Comparison of ENCODE assay signal across 1 fruit fly cellular context in genomic region chr3R:22590668-22591275, dm6.
TF ChIP-seq lines count a peak whose summit lies in the region.

No protein-coding gene starts in this region.

TF ChIP-seq in whole organism, embryonic, 481 proteins besides CTCF, POLR2A, EP300 and RAD21 (continued from another document and continues in another):
- TF ChIP-seq gsb-n (tag; optimal IDR thresholded peaks at IDR 0.05; lab: Kevin White, UChicago) (peak; percentile 80), CG2875 (GFP tag; optimal IDR thresholded peaks at IDR 0.05; lab: Kevin White, UChicago) (peak; percentile 59), Usf (GFP tag; optimal IDR thresholded peaks at IDR 0.05; lab: Kevin White, UChicago) (peak; percentile 35), Rx (GFP tag; IDR thresholded peaks at IDR 0.05; lab: Robert Waterston, UW) (no peak), tin (GFP tag; optimal IDR thresholded peaks at IDR 0.05; lab: Kevin White, UChicago) (peak; percentile 47), CG18476 (GFP tag; optimal IDR thresholded peaks at IDR 0.05; lab: Kevin White, UChicago) (peak; percentile 37), ato (GFP tag; IDR thresholded peaks at IDR 0.05; lab: Robert Waterston, UW; ENCODE audit: partially characterized antibody) (no peak), CG16815 (GFP tag; optimal IDR thresholded peaks at IDR 0.05; lab: Kevin White, UChicago) (peak; percentile 62), disco-r (GFP tag; optimal IDR thresholded peaks at IDR 0.05; lab: Kevin White, UChicago) (no peak), Neu2 (GFP tag; optimal IDR thresholded peaks at IDR 0.05; lab: Kevin White, UChicago; ENCODE audit: borderline replicate concordance) (no peak), ERR (GFP tag; optimal IDR thresholded peaks at IDR 0.05; lab: Kevin White, UChicago) (no peak), CG4328 (GFP tag; optimal IDR thresholded peaks at IDR 0.05; lab: Kevin White, UChicago) (peak; percentile 12), Bgb (GFP tag; IDR thresholded peaks at IDR 0.05; lab: Robert Waterston, UW; ENCODE audit: partially characterized antibody) (no peak), chinmo (GFP tag; IDR thresholded peaks at IDR 0.05; lab: Robert Waterston, UW; ENCODE audit: partially characterized antibody) (peak; percentile 51; the same call in 1 of the 4 replicates), Gug (GFP tag; IDR thresholded peaks at IDR 0.05; lab: Robert Waterston, UW) (no peak), ci (GFP tag; IDR thresholded peaks at IDR 0.05; lab: Robert Waterston, UW) (0 out of 3 replicates have a peak, but pooled peaks have one; percentile 39), Adf1 (GFP tag; IDR thresholded peaks at IDR 0.05; lab: Robert Waterston, UW) (no peak), CG17829 (tag; optimal IDR thresholded peaks at IDR 0.05; lab: Kevin White, UChicago) (peak; percentile 75), otp (GFP tag; IDR thresholded peaks at IDR 0.05; lab: Robert Waterston, UW) (0 out of 3 replicates have a peak, but pooled peaks have one; percentile 10), Abd-B (GFP tag; optimal IDR thresholded peaks at IDR 0.05; lab: Kevin White, UChicago) (peak; percentile 64), Blimp-1 (GFP tag; optimal IDR thresholded peaks at IDR 0.05; lab: Kevin White, UChicago) (peak; percentile 75), NC2β (GFP tag; optimal IDR thresholded peaks at IDR 0.05; lab: Kevin White, UChicago) (peak; percentile 54), nerfin-1 (tag; optimal IDR thresholded peaks at IDR 0.05; lab: Kevin White, UChicago) (peak; percentile 54), cwo (GFP tag; optimal IDR thresholded peaks at IDR 0.05; lab: Kevin White, UChicago) (no peak), dmrt11E (tag; optimal IDR thresholded peaks at IDR 0.05; lab: Kevin White, UChicago) (peak; percentile 85), CG8281 (tag; optimal IDR thresholded peaks at IDR 0.05; lab: Kevin White, UChicago) (no peak), Lhr (GFP tag; optimal IDR thresholded peaks at IDR 0.05; lab: Kevin White, UChicago) (peak; percentile 71), CG17359 (tag; optimal IDR thresholded peaks at IDR 0.05; lab: Kevin White, UChicago) (peak; percentile 47), luna (GFP tag; optimal IDR thresholded peaks at IDR 0.05; lab: Kevin White, UChicago) (no peak), jing (GFP tag; optimal IDR thresholded peaks at IDR 0.05; lab: Kevin White, UChicago) (peak; percentile 5), sim (GFP tag; IDR thresholded peaks at IDR 0.05; lab: Robert Waterston, UW) (no peak), pum (GFP tag; optimal IDR thresholded peaks at IDR 0.05; lab: Kevin White, UChicago) (peak; percentile 47), ac (GFP tag; optimal IDR thresholded peaks at IDR 0.05; lab: Kevin White, UChicago) (peak; percentile 1), ab (GFP tag; optimal IDR thresholded peaks at IDR 0.05; lab: Kevin White, UChicago) (no peak), CG12391 (tag; optimal IDR thresholded peaks at IDR 0.05; lab: Kevin White, UChicago) (peak; percentile 73), CG8924 (tag; optimal IDR thresholded peaks at IDR 0.05; lab: Kevin White, UChicago) (peak; percentile 68), CG17385 (GFP tag; optimal IDR thresholded peaks at IDR 0.05; lab: Kevin White, UChicago) (peak; percentile 56), CG13775 (GFP tag; optimal IDR thresholded peaks at IDR 0.05; lab: Kevin White, UChicago) (peak; percentile 63), hb (GFP tag; IDR thresholded peaks at IDR 0.05; lab: Robert Waterston, UW; ENCODE audit: partially characterized antibody) (no peak), Ssrp (tag; optimal IDR thresholded peaks at IDR 0.05; lab: Kevin White, UChicago) (peak; percentile 86), CG10431 (GFP tag; optimal IDR thresholded peaks at IDR 0.05; lab: Kevin White, UChicago) (peak; percentile 14), CG3163 (GFP tag; optimal IDR thresholded peaks at IDR 0.05; lab: Kevin White, UChicago) (no peak), CrebB (tag; optimal IDR thresholded peaks at IDR 0.05; lab: Kevin White, UChicago) (no peak), PHDP (tag; optimal IDR thresholded peaks at IDR 0.05; lab: Kevin White, UChicago) (peak; percentile 65), CG17912 (GFP tag; optimal IDR thresholded peaks at IDR 0.05; lab: Kevin White, UChicago) (no peak), CG12219 (GFP tag; optimal IDR thresholded peaks at IDR 0.05; lab: Kevin White, UChicago) (peak; percentile 40), Nf-YB (GFP tag; optimal IDR thresholded peaks at IDR 0.05; lab: Kevin White, UChicago) (peak; percentile 38), CG1792 (GFP tag; optimal IDR thresholded peaks at IDR 0.05; lab: Kevin White, UChicago) (no peak), bbx (GFP tag; IDR thresholded peaks at IDR 0.05; lab: Robert Waterston, UW; ENCODE audit: partially characterized antibody) (no peak), br (optimal IDR thresholded peaks at IDR 0.05; lab: Kevin White, UChicago) (no peak), CG6791 (GFP tag; IDR thresholded peaks at IDR 0.05; lab: Robert Waterston, UW; ENCODE audit: partially characterized antibody) (no peak), CG4282 (GFP tag; optimal IDR thresholded peaks at IDR 0.05; lab: Kevin White, UChicago) (no peak), wor (GFP tag; IDR thresholded peaks at IDR 0.05; lab: Robert Waterston, UW) (peak; percentile 68), HHEX (GFP tag; optimal IDR thresholded peaks at IDR 0.05; lab: Kevin White, UChicago) (peak; percentile 5), Ptx1 (GFP tag; IDR thresholded peaks at IDR 0.05; lab: Robert Waterston, UW) (no peak; the same call in 1 of the 2 replicates), cg (GFP tag; optimal IDR thresholded peaks at IDR 0.05; lab: Kevin White, UChicago) (peak; percentile 75), dmrt99B (tag; optimal IDR thresholded peaks at IDR 0.05; lab: Kevin White, UChicago) (peak; percentile 67), CG2129 (GFP tag; IDR thresholded peaks at IDR 0.05; lab: Robert Waterston, UW; ENCODE audit: partially characterized antibody) (no peak), usp (GFP tag; optimal IDR thresholded peaks at IDR 0.05; lab: Kevin White, UChicago) (no peak), nmo (GFP tag; optimal IDR thresholded peaks at IDR 0.05; lab: Kevin White, UChicago) (peak; percentile 86), lab (GFP tag; optimal IDR thresholded peaks at IDR 0.05; lab: Kevin White, UChicago) (peak; percentile 26), CG43689 (GFP tag; IDR thresholded peaks at IDR 0.05; lab: Robert Waterston, UW) (no peak), Hey (tag; optimal IDR thresholded peaks at IDR 0.05; lab: Kevin White, UChicago) (no peak), Sox100B (GFP tag; optimal IDR thresholded peaks at IDR 0.05; lab: Kevin White, UChicago) (peak; percentile 81), tx (GFP tag; optimal IDR thresholded peaks at IDR 0.05; lab: Kevin White, UChicago) (peak; percentile 36), ems (GFP tag; optimal IDR thresholded peaks at IDR 0.05; lab: Kevin White, UChicago) (peak; percentile 29), CG32772 (GFP tag; IDR thresholded peaks at IDR 0.05; lab: Robert Waterston, UW) (peak; percentile 33; the same call in 1 of the 2 replicates), HLHmδ (GFP tag; optimal IDR thresholded peaks at IDR 0.05; lab: Kevin White, UChicago) (no peak), CG31441 (GFP tag; IDR thresholded peaks at IDR 0.05; lab: Robert Waterston, UW) (peak; percentile 82), CG33557 (GFP tag; optimal IDR thresholded peaks at IDR 0.05; lab: Kevin White, UChicago) (peak; percentile 74), D19B (GFP tag; optimal IDR thresholded peaks at IDR 0.05; lab: Kevin White, UChicago) (peak; percentile 89), CG30431 (GFP tag; optimal IDR thresholded peaks at IDR 0.05; lab: Kevin White, UChicago) (peak; percentile 57), onecut (GFP tag; IDR thresholded peaks at IDR 0.05; lab: Robert Waterston, UW) (no peak; the same call in 1 of the 2 replicates), btn (GFP tag; optimal IDR thresholded peaks at IDR 0.05; lab: Kevin White, UChicago) (peak; percentile 57), fd102C (GFP tag; optimal IDR thresholded peaks at IDR 0.05; lab: Kevin White, UChicago) (peak; percentile 17), CoRest (tag; optimal IDR thresholded peaks at IDR 0.05; lab: Kevin White, UChicago) (peak; percentile 72), ind (GFP tag; optimal IDR thresholded peaks at IDR 0.05; lab: Kevin White, UChicago) (peak; percentile 18), ewg (GFP tag; optimal IDR thresholded peaks at IDR 0.05; lab: Kevin White, UChicago) (peak; percentile 62), ATbp (GFP tag; optimal IDR thresholded peaks at IDR 0.05; lab: Kevin White, UChicago) (peak; percentile 68), Xbp1 (GFP tag; optimal IDR thresholded peaks at IDR 0.05; lab: Kevin White, UChicago) (peak; percentile 64), sisA (GFP tag; IDR thresholded peaks at IDR 0.05; lab: Robert Waterston, UW) (peak; percentile 47; the same call in 1 of the 2 replicates), CG1529 (GFP tag; optimal IDR thresholded peaks at IDR 0.05; lab: Kevin White, UChicago) (peak; percentile 71), Doc2 (GFP tag; IDR thresholded peaks at IDR 0.05; lab: Robert Waterston, UW) (no peak), run (tag; optimal IDR thresholded peaks at IDR 0.05; lab: Kevin White, UChicago) (no peak), Pdp1 (GFP tag; optimal IDR thresholded peaks at IDR 0.05; lab: Kevin White, UChicago) (peak; percentile 1 to 38), sob (GFP tag; IDR thresholded peaks at IDR 0.05; lab: Robert Waterston, UW) (no peak), CG7839 (tag; optimal IDR thresholded peaks at IDR 0.05; lab: Kevin White, UChicago) (peak; percentile 71), vvl (GFP tag; IDR thresholded peaks at IDR 0.05; lab: Robert Waterston, UW) (peak; percentile 12; the same call in 1 of the 2 replicates), nom (GFP tag; optimal IDR thresholded peaks at IDR 0.05; lab: Kevin White, UChicago) (no peak), CG14710 (tag; optimal IDR thresholded peaks at IDR 0.05; lab: Kevin White, UChicago) (peak; percentile 79), Hsf (GFP tag; optimal IDR thresholded peaks at IDR 0.05; lab: Kevin White, UChicago) (peak; percentile 45), amos (GFP tag; IDR thresholded peaks at IDR 0.05; lab: Robert Waterston, UW; ENCODE audit: partially characterized antibody) (no peak), Sry-β (GFP tag; optimal IDR thresholded peaks at IDR 0.05; lab: Kevin White, UChicago) (peak; percentile 1), H15 (GFP tag; IDR thresholded peaks at IDR 0.05; lab: Robert Waterston, UW) (no peak), lilli (GFP tag; optimal IDR thresholded peaks at IDR 0.05; lab: Kevin White, UChicago) (peak; percentile 55), MTF-1 (GFP tag; optimal IDR thresholded peaks at IDR 0.05; lab: Kevin White, UChicago; ENCODE audit: borderline replicate concordance) (peak; percentile 49), CG2120 (GFP tag; optimal IDR thresholded peaks at IDR 0.05; lab: Kevin White, UChicago) (peak; percentile 15), bcd (GFP tag; optimal IDR thresholded peaks at IDR 0.05; lab: Kevin White, UChicago) (peak; percentile 63), so (GFP tag; IDR thresholded peaks at IDR 0.05; lab: Robert Waterston, UW) (peak; percentile 13; the same call in 1 of the 3 replicates), CG13287 (GFP tag; IDR thresholded peaks at IDR 0.05; lab: Robert Waterston, UW; ENCODE audit: partially characterized antibody) (no peak), CG6683 (GFP tag; optimal IDR thresholded peaks at IDR 0.05; lab: Kevin White, UChicago) (no peak), Sox102F (GFP tag; optimal IDR thresholded peaks at IDR 0.05; lab: Kevin White, UChicago) (peak; percentile 79), slbo (GFP tag; IDR thresholded peaks at IDR 0.05; lab: Robert Waterston, UW) (peak; percentile 21; the same call in 1 of the 2 replicates), Side (GFP tag; optimal IDR thresholded peaks at IDR 0.05; lab: Kevin White, UChicago) (peak; percentile 45), Atf-2 (GFP tag; optimal IDR thresholded peaks at IDR 0.05; lab: Kevin White, UChicago) (peak; percentile 57), CG18764 (GFP tag; optimal IDR thresholded peaks at IDR 0.05; lab: Kevin White, UChicago) (peak; percentile 16), grn (GFP tag; optimal IDR thresholded peaks at IDR 0.05; lab: Kevin White, UChicago) (peak; percentile 31), Meics (GFP tag; optimal IDR thresholded peaks at IDR 0.05; lab: Kevin White, UChicago) (peak; percentile 12), CG5245 (GFP tag; optimal IDR thresholded peaks at IDR 0.05; lab: Kevin White, UChicago) (no peak), Opbp (GFP tag; IDR thresholded peaks at IDR 0.05; lab: Robert Waterston, UW; ENCODE audit: partially characterized antibody) (no peak), Chrac-16 (GFP tag; optimal IDR thresholded peaks at IDR 0.05; lab: Kevin White, UChicago) (peak; percentile 12), crol (GFP tag; IDR thresholded peaks at IDR 0.05; lab: Robert Waterston, UW) (no peak; the same call in 1 of the 2 replicates), ase (GFP tag; IDR thresholded peaks at IDR 0.05; lab: Robert Waterston, UW) (no peak), CG8089 (GFP tag; optimal IDR thresholded peaks at IDR 0.05; lab: Kevin White, UChicago) (peak; percentile 25), CG17568 (GFP tag; optimal IDR thresholded peaks at IDR 0.05; lab: Kevin White, UChicago) (no peak), CG13624 (GFP tag; optimal IDR thresholded peaks at IDR 0.05; lab: Kevin White, UChicago) (no peak), Max (GFP tag; optimal IDR thresholded peaks at IDR 0.05; lab: Kevin White, UChicago) (peak; percentile 44), Oli (tag; optimal IDR thresholded peaks at IDR 0.05; lab: Kevin White, UChicago) (peak; percentile 82), CG30020 (tag; optimal IDR thresholded peaks at IDR 0.05; lab: Kevin White, UChicago) (peak; percentile 20), CG10209 (GFP tag; optimal IDR thresholded peaks at IDR 0.05; lab: Kevin White, UChicago) (peak; percentile 64), lola (GFP tag; optimal IDR thresholded peaks at IDR 0.05; lab: Kevin White, UChicago) (peak in 1 of 3 experiments; percentile 90), CG15696 (tag; optimal IDR thresholded peaks at IDR 0.05; lab: Kevin White, UChicago) (peak; percentile 64), dysf (GFP tag; IDR thresholded peaks at IDR 0.05; lab: Robert Waterston, UW) (no peak), CG34376 (GFP tag; optimal IDR thresholded peaks at IDR 0.05; lab: Kevin White, UChicago) (no peak), emc (GFP tag; optimal IDR thresholded peaks at IDR 0.05; lab: Kevin White, UChicago) (no peak), unpg (GFP tag; optimal IDR thresholded peaks at IDR 0.05; lab: Kevin White, UChicago) (peak; percentile 47), CG9609 (GFP tag; optimal IDR thresholded peaks at IDR 0.05; lab: Kevin White, UChicago) (peak; percentile 1), az2 (GFP tag; optimal IDR thresholded peaks at IDR 0.05; lab: Kevin White, UChicago) (peak; percentile 71), Mad (GFP tag; optimal IDR thresholded peaks at IDR 0.05; lab: Kevin White, UChicago) (peak; percentile 28), sna (GFP tag; IDR thresholded peaks at IDR 0.05; lab: Robert Waterston, UW; ENCODE audit: partially characterized antibody) (no peak)
